Worm (Caenorhabditis elegans) whole organism, late embryonic: ENCODE measurements around the gene glr-5.

Source experiments
- K02D7.2 ChIP-seq: sonication (generic microtip); optimal IDR thresholded peaks from 2 replicates; lab custom pipeline; 2017; ENCODE audit warnings: mild to moderate bottlenecking, missing genetic modification characterization, missing compliant biosample characterization
- K09A11.1 ChIP-seq: sonication (generic microtip); optimal IDR thresholded peaks from 2 replicates; lab custom pipeline; 2017; ENCODE audit warnings: antibody characterized with exemption, mild to moderate bottlenecking, missing genetic modification characterization, missing compliant biosample characterization; ENCODE audit not compliant: insufficient read depth
- Y22D7AL.16 ChIP-seq: sonication (generic microtip); optimal IDR thresholded peaks from 2 replicates; lab custom pipeline; 2016; ENCODE audit warnings: missing genetic modification characterization, missing compliant biosample characterization
- ahr-1 ChIP-seq: sonication (generic microtip); optimal IDR thresholded peaks from 2 replicates; lab custom pipeline; 2016; ENCODE audit warnings: missing genetic modification characterization, missing compliant biosample characterization
- ceh-14 ChIP-seq: sonication (generic microtip); optimal IDR thresholded peaks from 2 replicates; lab custom pipeline; 2016; ENCODE audit warnings: missing genotype, missing genetic modification characterization, missing compliant biosample characterization
- ceh-18 ChIP-seq: sonication (generic microtip); optimal IDR thresholded peaks from 2 replicates; lab custom pipeline; 2016; ENCODE audit warnings: missing genetic modification characterization, missing compliant biosample characterization
- ceh-19 ChIP-seq: fragments of 200-800 bp; sonication (Bioruptor generic); optimal IDR thresholded peaks from 2 replicates; lab custom pipeline; 2018; ENCODE audit warnings: mild to moderate bottlenecking, missing genetic modification characterization, missing compliant biosample characterization
- ceh-2 ChIP-seq: sonication (generic microtip); optimal IDR thresholded peaks from 2 replicates; lab custom pipeline; 2016; ENCODE audit warnings: missing genotype, missing genetic modification characterization, missing compliant biosample characterization
- ceh-24 ChIP-seq: sonication (generic microtip); optimal IDR thresholded peaks from 2 replicates; lab custom pipeline; 2016; ENCODE audit warnings: mild to moderate bottlenecking, missing genetic modification characterization, missing compliant biosample characterization
- ceh-30 ChIP-seq: fragments of 150-350 bp; optimal IDR thresholded peaks from 2 replicates; lab custom pipeline; 2014; ENCODE audit warnings: missing biosample characterization, missing genetic modification characterization
- ceh-31 ChIP-seq: sonication (generic microtip); optimal IDR thresholded peaks from 2 replicates; lab custom pipeline; 2016; ENCODE audit warnings: missing genetic modification characterization, missing compliant biosample characterization
- ceh-45 ChIP-seq: fragments of 200-800 bp; sonication (Bioruptor generic); IDR thresholded peaks from 2 replicates; pipeline ENCODE4 v1.3.6; 2022; ENCODE audit warnings: missing genetic modification reagents, missing genetic modification characterization, missing compliant biosample characterization
- ceh-9 ChIP-seq: sonication (generic microtip); optimal IDR thresholded peaks from 2 replicates; lab custom pipeline; 2016; ENCODE audit warnings: mild to moderate bottlenecking, missing genetic modification characterization, inconsistent platforms, missing compliant biosample characterization
- dmd-4 ChIP-seq: sonication (generic microtip); optimal IDR thresholded peaks from 2 replicates; lab custom pipeline; 2016; ENCODE audit warnings: borderline replicate concordance, missing genetic modification characterization, missing compliant biosample characterization
- elt-2 ChIP-seq: sonication (generic microtip); optimal IDR thresholded peaks from 2 replicates; lab custom pipeline; 2016; ENCODE audit warnings: missing genetic modification reagents, missing genetic modification characterization, missing compliant biosample characterization
- ets-4 ChIP-seq: sonication (generic microtip); optimal IDR thresholded peaks from 2 replicates; lab custom pipeline; 2016; ENCODE audit warnings: missing genetic modification characterization, missing compliant biosample characterization
- fkh-10 ChIP-seq: fragments of 150-350 bp; optimal IDR thresholded peaks from 2 replicates; lab custom pipeline; 2014; ENCODE audit warnings: missing biosample characterization, missing genetic modification reagents, missing genetic modification characterization
- fkh-6 ChIP-seq: sonication (generic microtip); optimal IDR thresholded peaks from 2 replicates; lab custom pipeline; 2016; ENCODE audit warnings: missing genetic modification characterization, missing compliant biosample characterization
- gmeb-2 ChIP-seq: sonication (generic microtip); optimal IDR thresholded peaks from 2 replicates; lab custom pipeline; 2016; ENCODE audit warnings: missing genetic modification characterization, inconsistent platforms, missing compliant biosample characterization
- hlh-13 ChIP-seq: fragments of 200-800 bp; sonication (Bioruptor generic); optimal IDR thresholded peaks from 2 replicates; lab custom pipeline; 2018; ENCODE audit warnings: mild to moderate bottlenecking, missing genetic modification characterization, missing compliant biosample characterization
- hlh-15 ChIP-seq: sonication (generic microtip); optimal IDR thresholded peaks from 2 replicates; lab custom pipeline; 2016; ENCODE audit warnings: missing genetic modification characterization, missing compliant biosample characterization
- hlh-6 ChIP-seq: sonication (generic microtip); optimal IDR thresholded peaks from 2 replicates; lab custom pipeline; 2016; ENCODE audit warnings: missing genotype, missing genetic modification characterization, missing compliant biosample characterization
- mec-3 ChIP-seq: sonication (generic microtip); optimal IDR thresholded peaks from 2 replicates; lab custom pipeline; 2016; ENCODE audit warnings: borderline replicate concordance, missing genetic modification characterization, missing compliant biosample characterization
- nhr-11 ChIP-seq: fragments of 150-350 bp; optimal IDR thresholded peaks from 2 replicates; lab custom pipeline; 2014; ENCODE audit warnings: missing biosample characterization, missing genetic modification characterization
- odd-2 ChIP-seq: sonication (generic microtip); optimal IDR thresholded peaks from 2 replicates; lab custom pipeline; 2017; ENCODE audit warnings: antibody characterized with exemption, mild to moderate bottlenecking, missing genetic modification characterization, missing compliant biosample characterization
- pag-3 ChIP-seq: sonication (generic microtip); optimal IDR thresholded peaks from 2 replicates; lab custom pipeline; 2016; ENCODE audit warnings: missing compliant biosample characterization, missing genetic modification characterization, borderline replicate concordance
- pax-1 ChIP-seq: fragments of 150-350 bp; optimal IDR thresholded peaks from 2 replicates; lab custom pipeline; 2014; ENCODE audit warnings: missing biosample characterization, missing genetic modification characterization
- pqm-1 ChIP-seq: sonication (generic microtip); optimal IDR thresholded peaks from 2 replicates; lab custom pipeline; 2016; ENCODE audit warnings: missing genetic modification characterization, missing compliant biosample characterization
- pros-1 ChIP-seq: fragments of 150-350 bp; optimal IDR thresholded peaks from 2 replicates; lab custom pipeline; 2014; ENCODE audit warnings: missing biosample characterization, missing genetic modification reagents, missing genetic modification characterization
- rnt-1 ChIP-seq: sonication (generic microtip); optimal IDR thresholded peaks from 2 replicates; lab custom pipeline; 2016; ENCODE audit warnings: missing genetic modification characterization, missing compliant biosample characterization
- sox-2 ChIP-seq: fragments of 200-800 bp; sonication (Bioruptor generic); IDR thresholded peaks from 2 replicates; pipeline ENCODE4 v1.3.6; 2022; ENCODE audit warnings: missing genetic modification reagents, missing genetic modification characterization, missing compliant biosample characterization
- sox-4 ChIP-seq: sonication (generic microtip); optimal IDR thresholded peaks from 2 replicates; lab custom pipeline; 2017; ENCODE audit warnings: mild to moderate bottlenecking, missing genetic modification characterization, inconsistent platforms, missing compliant biosample characterization
- syd-9 ChIP-seq: sonication (generic microtip); optimal IDR thresholded peaks from 2 replicates; lab custom pipeline; 2016; ENCODE audit warnings: mild to moderate bottlenecking, missing genetic modification characterization, moderate library complexity, missing compliant biosample characterization
- tbx-2 ChIP-seq: sonication (generic microtip); optimal IDR thresholded peaks from 2 replicates; lab custom pipeline; 2016; ENCODE audit warnings: missing genetic modification characterization, missing compliant biosample characterization
- tbx-7 ChIP-seq: sonication (generic microtip); optimal IDR thresholded peaks from 2 replicates; lab custom pipeline; 2016; ENCODE audit warnings: missing genotype, missing genetic modification characterization, missing compliant biosample characterization
- ttx-3 ChIP-seq: sonication (generic microtip); optimal IDR thresholded peaks from 2 replicates; lab custom pipeline; 2016; ENCODE audit warnings: missing genetic modification reagents, missing genetic modification characterization, missing compliant biosample characterization
- zip-5 ChIP-seq: sonication (generic microtip); optimal IDR thresholded peaks from 2 replicates; lab custom pipeline; 2016; ENCODE audit warnings: missing genetic modification characterization, missing compliant biosample characterization
- ztf-16 ChIP-seq: sonication (generic microtip); optimal IDR thresholded peaks from 2 replicates; lab custom pipeline; 2017; ENCODE audit warnings: missing genetic modification characterization, missing compliant biosample characterization

glr-5 gene

DNA sequence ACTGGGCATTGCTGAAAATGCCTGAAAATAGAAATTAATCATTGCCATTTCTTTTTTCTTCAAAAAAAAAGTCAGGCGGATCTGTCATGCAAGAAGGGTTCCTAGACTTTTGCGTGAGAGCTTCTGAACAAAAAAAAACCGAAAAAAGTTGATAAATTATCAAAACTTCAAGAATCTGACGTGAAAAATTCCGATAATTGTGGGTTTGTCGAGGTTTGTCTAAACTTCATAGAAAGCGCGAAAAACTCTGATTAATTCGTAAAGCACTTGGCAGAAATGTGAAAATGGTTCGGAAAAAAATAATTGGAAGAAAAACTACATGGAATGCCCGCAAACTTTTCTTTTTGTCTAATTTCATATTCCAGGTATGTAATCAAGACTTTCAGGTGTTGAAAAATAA, 42.8 kb upstream of the glr-5 start, which contains the start of gene ZC190.5:
Gene ZC190.5 (minus strand): TSS at position 101 of the 400 bp plus-strand sequence.
- TF ChIP-seq pros-1 (tag; lab: Kevin White, UChicago): no peak
- TF ChIP-seq K02D7.2: no peak
- no peak for TF ChIP-seq dmd-4 (tag; lab: Kevin White, UChicago)
- TF ChIP-seq tbx-7 (tag; lab: Kevin White, UChicago): no peak
- no peak for TF ChIP-seq elt-2
- TF ChIP-seq ceh-14 (tag; lab: Kevin White, UChicago): no peak
- no peak for TF ChIP-seq hlh-15 (tag; lab: Kevin White, UChicago)
- no peak for TF ChIP-seq hlh-6 (tag; lab: Kevin White, UChicago)
- TF ChIP-seq Y22D7AL.16 (tag; lab: Kevin White, UChicago): no peak
- no peak for TF ChIP-seq pag-3 (tag; lab: Kevin White, UChicago)
- no peak for TF ChIP-seq ceh-2 (tag; lab: Kevin White, UChicago)
- TF ChIP-seq syd-9 (tag; lab: Kevin White, UChicago): no peak
- no peak for TF ChIP-seq K09A11.1
- no peak for TF ChIP-seq fkh-6
- no peak for TF ChIP-seq sox-4
- TF ChIP-seq ceh-19: no peak
- no peak for TF ChIP-seq rnt-1
- no peak for TF ChIP-seq nhr-11 (tag; lab: Kevin White, UChicago)

DNA sequence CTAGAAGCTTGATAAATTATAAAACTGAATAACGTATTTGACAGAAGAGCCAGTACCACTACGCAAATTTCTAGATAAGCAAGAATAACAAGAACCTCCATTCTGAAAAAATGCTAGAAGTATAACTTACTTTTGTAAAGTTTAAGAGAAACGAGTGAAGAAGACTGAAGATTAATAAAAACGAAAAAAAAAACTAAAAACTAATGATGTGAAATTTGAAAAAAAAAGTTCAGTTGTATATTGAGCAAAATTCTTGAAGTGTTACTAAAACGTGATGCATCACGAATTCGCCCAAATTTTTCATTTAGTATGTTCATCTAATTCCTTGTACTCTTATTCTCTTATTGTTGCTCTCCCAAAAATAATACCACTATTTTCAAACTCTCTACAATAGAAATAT, 39.1 kb upstream of the glr-5 start, which contains the start of gene ZC190.6:
Gene ZC190.6 (minus strand): TSS at position 101 of the 400 bp plus-strand sequence.
- TF ChIP-seq ceh-2 (tag; lab: Kevin White, UChicago): no peak
- TF ChIP-seq fkh-6: no peak
- TF ChIP-seq ceh-24 (tag; lab: Kevin White, UChicago): no peak
- TF ChIP-seq zip-5 (tag; lab: Kevin White, UChicago): no peak
- TF ChIP-seq hlh-6 (tag; lab: Kevin White, UChicago): no peak
- TF ChIP-seq tbx-2 (tag; lab: Kevin White, UChicago): no peak
- no peak for TF ChIP-seq ceh-30
- TF ChIP-seq ceh-18: no peak
- TF ChIP-seq sox-4: no peak
- no peak for TF ChIP-seq pros-1 (tag; lab: Kevin White, UChicago)
- no peak for TF ChIP-seq sox-2 (GFP tag; lab: Robert Waterston, UW)
- TF ChIP-seq ceh-45 (GFP tag; lab: Robert Waterston, UW): no peak

DNA sequence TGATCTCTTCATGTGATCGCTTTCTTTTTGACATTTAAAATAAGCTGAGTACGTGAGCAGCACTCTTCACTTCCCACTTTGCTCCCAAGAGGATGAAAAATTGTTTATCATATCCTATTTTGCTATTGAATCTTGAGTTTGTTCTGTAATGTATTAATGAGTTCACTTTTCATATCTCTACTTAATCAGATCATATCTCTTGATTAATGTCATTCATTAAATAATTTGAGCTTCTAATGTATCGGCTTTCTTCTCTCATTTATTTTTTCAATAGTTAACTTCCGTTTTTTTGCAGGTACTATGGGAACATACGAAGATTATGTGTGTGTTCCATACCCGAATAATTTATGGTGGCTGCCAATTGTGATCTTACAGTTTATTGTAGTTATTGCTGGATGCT, 35.2 kb upstream of the glr-5 start, which contains the start of gene ZC190.2:
Gene ZC190.2 (plus strand): TSS at position 301 of the 400 bp plus-strand sequence.
- TF ChIP-seq pax-1 (tag; lab: Kevin White, UChicago) (no peak), ceh-30 (no peak), K09A11.1 (no peak), ztf-16 (tag; lab: Kevin White, UChicago) (no peak), ttx-3 (tag; lab: Kevin White, UChicago) (no peak), ceh-31 (tag; lab: Kevin White, UChicago) (no peak), gmeb-2 (tag; lab: Kevin White, UChicago) (no peak), hlh-13 (GFP tag; lab: Kevin White, UChicago) (no peak), ceh-9 (tag; lab: Kevin White, UChicago) (no peak), tbx-7 (tag; lab: Kevin White, UChicago) (no peak), pqm-1 (no peak), ets-4 (tag; lab: Kevin White, UChicago) (no peak), nhr-11 (tag; lab: Kevin White, UChicago) (no peak), odd-2 (tag; lab: Kevin White, UChicago) (no peak), Y22D7AL.16 (tag; lab: Kevin White, UChicago) (no peak), mec-3 (tag; lab: Kevin White, UChicago) (no peak), fkh-10 (no peak), ahr-1 (no peak), pros-1 (tag; lab: Kevin White, UChicago) (no peak)
